Worm (Caenorhabditis elegans): Measurements from ENCODE around the gene F53G2.2.

The F53G2.2 gene

ce11 chrII:2473270-2473669 is 8.5 kb upstream of the F53G2.2 start, which contains the start of gene tsr-1:
TSS of gene tsr-1 (minus strand) at chrII:2473370.
- TF ChIP-seq B0019.2 (GFP tag; conservative IDR thresholded peaks at IDR 0.05) = no peak
- TF ChIP-seq ceh-40 (GFP tag; IDR thresholded peaks at IDR 0.05) = no peak
- no peak for TF ChIP-seq F57C9.4 (tag; optimal IDR thresholded peaks at IDR 0.05)
- no peak for TF ChIP-seq hmg-1.2 (GFP tag; IDR thresholded peaks at IDR 0.05)
- no peak for TF ChIP-seq dox-1 (GFP tag; IDR thresholded peaks at IDR 0.05)
- TF ChIP-seq nhr-90 (tag; optimal IDR thresholded peaks at IDR 0.05) = no peak
- TF ChIP-seq let-607 (tag; optimal IDR thresholded peaks at IDR 0.05) = no peak
- no peak for TF ChIP-seq K11D2.4 (GFP tag; IDR thresholded peaks at IDR 0.05)
- TF ChIP-seq attf-3 (GFP tag; conservative IDR thresholded peaks at IDR 0.05) = no peak
- no peak for TF ChIP-seq ztf-26 (tag; optimal IDR thresholded peaks at IDR 0.05)
- no peak for TF ChIP-seq ekl-4 (GFP tag; IDR thresholded peaks at IDR 0.05)
- TF ChIP-seq nhr-80 (tag; optimal IDR thresholded peaks at IDR 0.05) = no peak
- TF ChIP-seq mes-4 (tag; optimal IDR thresholded peaks at IDR 0.05) = no peak
- no peak for TF ChIP-seq hlh-12 (tag; optimal IDR thresholded peaks at IDR 0.05)
- TF ChIP-seq unc-130 (GFP tag; optimal IDR thresholded peaks at IDR 0.05) = no peak
- TF ChIP-seq ama-1 (optimal IDR thresholded peaks at IDR 0.05) = no peak
- no peak for TF ChIP-seq ama-1 (GFP tag; optimal IDR thresholded peaks at IDR 0.05)

ce11 chrII:2478543-2478942 is 3.2 kb upstream of the F53G2.2 start, which contains the start of gene mnat-1:
TSS of gene mnat-1 (minus strand) at chrII:2478643.
- TF ChIP-seq mxl-1 (tag; optimal IDR thresholded peaks at IDR 0.05) (no peak), nfyb-1 (GFP tag; IDR thresholded peaks at IDR 0.05) (no peak), ceh-91 (GFP tag; IDR thresholded peaks at IDR 0.05) (no peak), xnd-1 (tag; optimal IDR thresholded peaks at IDR 0.05) (no peak), F23B12.7 (tag; optimal IDR thresholded peaks at IDR 0.05; ENCODE audit: insufficient read depth) (no peak), lsy-27 (tag; optimal IDR thresholded peaks at IDR 0.05; ENCODE audit: borderline replicate concordance, insufficient read depth) (no peak), ekl-4 (GFP tag; IDR thresholded peaks at IDR 0.05) (no peak)

- TF ChIP-seq lsl-1 (GFP tag; optimal IDR thresholded peaks at IDR 0.05) (peak; percentile 33), mcd-1 (GFP tag; IDR thresholded peaks at IDR 0.05) (peak; percentile 39; the same call in 1 of the 2 replicates), him-1 (tag; optimal IDR thresholded peaks at IDR 0.05) (no peak)
These were observed 2.7 kb upstream of the F53G2.2 start, which contains the start of gene F53G2.12 for ce11 chrII:2479047-2479446. TSS of gene F53G2.12 (minus strand) at chrII:2479090.

ce11 chrII:2480099-2480498 is 1.6 kb upstream of the F53G2.2 start, which contains the start of gene F53G2.3:
TSS of gene F53G2.3 (plus strand) at chrII:2480399.
- no peak for TF ChIP-seq attf-6 (GFP tag; IDR thresholded peaks at IDR 0.05)
- no peak for TF ChIP-seq lsy-27 (tag; optimal IDR thresholded peaks at IDR 0.05; ENCODE audit: borderline replicate concordance, insufficient read depth)

ce11 chrII:2483507-2483906 is 1.8 kb downstream of the F53G2.2 start, which contains the start of gene F53G2.13:
TSS of gene F53G2.13 (plus strand) at chrII:2483807.
- no peak for TF ChIP-seq T07F8.4 (tag; optimal IDR thresholded peaks at IDR 0.05)
- TF ChIP-seq mcd-1 (GFP tag; IDR thresholded peaks at IDR 0.05) = no peak
- TF ChIP-seq hsf-1 (GFP tag; IDR thresholded peaks at IDR 0.05) = no peak
- no peak for TF ChIP-seq ets-4 (GFP tag; optimal IDR thresholded peaks at IDR 0.05)
- TF ChIP-seq nfya-2 (GFP tag; IDR thresholded peaks at IDR 0.05) = no peak
- TF ChIP-seq lin-40 (tag; optimal IDR thresholded peaks at IDR 0.05) = no peak
- TF ChIP-seq somi-1 (GFP tag; optimal IDR thresholded peaks at IDR 0.05) = no peak
- no peak for TF ChIP-seq madf-6 (GFP tag; IDR thresholded peaks at IDR 0.05)
- TF ChIP-seq snpc-4 (GFP tag; optimal IDR thresholded peaks at IDR 0.05) = no peak
- no peak for TF ChIP-seq snpc-4 (tag; optimal IDR thresholded peaks at IDR 0.05)
- no peak for TF ChIP-seq Y67H2A.10 (GFP tag; conservative IDR thresholded peaks at IDR 0.05)
- TF ChIP-seq egl-44 (GFP tag; IDR thresholded peaks at IDR 0.05) = no peak
- no peak for TF ChIP-seq dpff-1 (tag; optimal IDR thresholded peaks at IDR 0.05)
- TF ChIP-seq rcor-1 (GFP tag; IDR thresholded peaks at IDR 0.05) = no peak
- TF ChIP-seq nhr-27 (tag; optimal IDR thresholded peaks at IDR 0.05) = no peak
- TF ChIP-seq ztf-6 (GFP tag; IDR thresholded peaks at IDR 0.05) = no peak
- TF ChIP-seq ztf-22 (GFP tag; optimal IDR thresholded peaks at IDR 0.05) = no peak
